Fruit fly (Drosophila melanogaster) whole organism, prepupa: ENCODE measurements around the gene a10.
A peak's percentile ranks its signal among the peaks of the same experiment; 100 is the strongest.

Experiments used
- CG10631 ChIP-seq: fragments of 200-800 bp; sonication (Bioruptor generic); optimal IDR thresholded peaks from 2 replicates; lab custom pipeline; 2016; ENCODE audit warnings: missing biosample characterization, missing genetic modification characterization
- CG11294 ChIP-seq: fragments of 200-800 bp; sonication (Bioruptor generic); IDR thresholded peaks from 2 replicates; pipeline ENCODE4 v1.3.6; 2022; ENCODE audit warnings: missing biosample characterization, missing genetic modification characterization
- CG11902 ChIP-seq: fragments of 200-800 bp; sonication (Bioruptor generic); optimal IDR thresholded peaks from 3 replicates; lab custom pipeline; 2016; ENCODE audit warnings: missing biosample characterization, missing genetic modification characterization
- CG3032 ChIP-seq: fragments of 200-800 bp; optimal IDR thresholded peaks from 2 replicates; lab custom pipeline; 2019; ENCODE audit warnings: missing biosample characterization, mild to moderate bottlenecking, missing genetic modification characterization, moderate library complexity
- CG31627 ChIP-seq: fragments of 200-800 bp; sonication (Bioruptor generic); optimal IDR thresholded peaks from 3 replicates; lab custom pipeline; 2016; ENCODE audit warnings: missing biosample characterization, missing genetic modification characterization
- CG34406 ChIP-seq: fragments of 200-800 bp; sonication (Bioruptor generic); optimal IDR thresholded peaks from 3 replicates; lab custom pipeline; 2016; ENCODE audit warnings: missing biosample characterization, missing genetic modification characterization
- CG3919 ChIP-seq: fragments of 200-800 bp; sonication (Bioruptor generic); optimal IDR thresholded peaks from 3 replicates; lab custom pipeline; 2016; ENCODE audit warnings: missing biosample characterization, missing genetic modification characterization
- CG4318 ChIP-seq: fragments of 200-800 bp; sonication (Bioruptor generic); optimal IDR thresholded peaks from 3 replicates; lab custom pipeline; 2017; ENCODE audit warnings: missing biosample characterization, mild to moderate bottlenecking, missing genetic modification characterization
- CG6163 ChIP-seq: fragments of 200-800 bp; sonication (Bioruptor generic); IDR thresholded peaks from 3 replicates; pipeline ENCODE4 v1.3.6; 2022; ENCODE audit warnings: missing biosample characterization, missing genetic modification characterization
- CG6276 ChIP-seq: fragments of 200-800 bp; sonication (Bioruptor generic); optimal IDR thresholded peaks from 2 replicates; lab custom pipeline; 2017; ENCODE audit warnings: missing biosample characterization, mild to moderate bottlenecking, missing genetic modification characterization
- CG6792 ChIP-seq: fragments of 200-800 bp; sonication (Bioruptor generic); optimal IDR thresholded peaks from 3 replicates; lab custom pipeline; 2016; ENCODE audit warnings: missing biosample characterization, missing genetic modification characterization
- CG6808 ChIP-seq: fragments of 200-800 bp; sonication (Bioruptor generic); optimal IDR thresholded peaks from 3 replicates; lab custom pipeline; 2017; ENCODE audit warnings: missing biosample characterization, missing genetic modification characterization, mild to moderate bottlenecking, moderate library complexity, missing genetic modification reagents
- CG6854 ChIP-seq: fragments of 200-800 bp; sonication (Bioruptor generic); optimal IDR thresholded peaks from 2 replicates; lab custom pipeline; 2017; ENCODE audit warnings: missing biosample characterization, mild to moderate bottlenecking, missing genetic modification characterization
- CG8119 ChIP-seq: fragments of 200-800 bp; sonication (Bioruptor generic); IDR thresholded peaks from 3 replicates; pipeline ENCODE4 v1.3.6; 2022; ENCODE audit warnings: missing biosample characterization, missing genetic modification characterization
- CG8319 ChIP-seq: fragments of 200-800 bp; sonication (Bioruptor generic); optimal IDR thresholded peaks from 3 replicates; lab custom pipeline; 2016; ENCODE audit warnings: missing biosample characterization, missing genetic modification characterization
- CG8632 ChIP-seq: fragments of 200-800 bp; sonication (Bioruptor generic); optimal IDR thresholded peaks from 3 replicates; lab custom pipeline; 2016; ENCODE audit warnings: missing biosample characterization, missing genetic modification characterization
- CG9139 ChIP-seq: fragments of 200-800 bp; sonication (Bioruptor generic); optimal IDR thresholded peaks from 3 replicates; lab custom pipeline; 2017; ENCODE audit warnings: missing biosample characterization, mild to moderate bottlenecking, missing genetic modification characterization
- Eip75B ChIP-seq: fragments of 200-800 bp; sonication (Bioruptor generic); optimal IDR thresholded peaks from 3 replicates; lab custom pipeline; 2016; ENCODE audit warnings: missing biosample characterization, missing genetic modification characterization
- Eip78C ChIP-seq: fragments of 200-800 bp; sonication (Bioruptor generic); peaks from one replicate; lab custom pipeline; 2016; ENCODE audit warnings: missing biosample characterization, missing genetic modification characterization
- Eip93F ChIP-seq: fragments of 200-800 bp; sonication (Bioruptor generic); optimal IDR thresholded peaks from 2 replicates; lab custom pipeline; 2016; ENCODE audit warnings: missing biosample characterization, mild to moderate bottlenecking, missing genetic modification characterization
- Ets21C ChIP-seq: fragments of 200-800 bp; sonication (Bioruptor generic); optimal IDR thresholded peaks from 3 replicates; lab custom pipeline; 2016; ENCODE audit warnings: missing biosample characterization, missing genetic modification characterization
- Ets96B ChIP-seq: fragments of 200-800 bp; optimal IDR thresholded peaks from 2 replicates; lab custom pipeline; 2019; ENCODE audit warnings: missing biosample characterization, mild to moderate bottlenecking, missing genetic modification characterization, moderate library complexity
- Lpt ChIP-seq: fragments of 200-800 bp; sonication (Bioruptor generic); optimal IDR thresholded peaks from 3 replicates; lab custom pipeline; 2016; ENCODE audit warnings: missing biosample characterization, missing genetic modification characterization
- Met ChIP-seq: fragments of 200-800 bp; sonication (Bioruptor generic); optimal IDR thresholded peaks from 3 replicates; lab custom pipeline; 2016; ENCODE audit warnings: missing biosample characterization, missing genetic modification characterization
- Smox ChIP-seq: fragments of 200-800 bp; sonication (Bioruptor generic); optimal IDR thresholded peaks from 3 replicates; lab custom pipeline; 2016; ENCODE audit warnings: missing biosample characterization, missing genetic modification characterization
- Sox102F ChIP-seq: fragments of 200-800 bp; sonication (Bioruptor generic); optimal IDR thresholded peaks from 2 replicates; lab custom pipeline; 2016; ENCODE audit warnings: missing biosample characterization, mild to moderate bottlenecking, missing genetic modification characterization
- Sox14 ChIP-seq: fragments of 200-800 bp; sonication (Bioruptor generic); optimal IDR thresholded peaks from 3 replicates; lab custom pipeline; 2016; ENCODE audit warnings: missing biosample characterization, missing genetic modification characterization
- achi ChIP-seq: fragments of 200-800 bp; sonication (Bioruptor generic); optimal IDR thresholded peaks from 3 replicates; lab custom pipeline; 2016; ENCODE audit warnings: missing biosample characterization, missing genetic modification characterization
- acj6 ChIP-seq: fragments of 200-800 bp; sonication (Bioruptor generic); optimal IDR thresholded peaks from 3 replicates; lab custom pipeline; 2016; ENCODE audit warnings: missing biosample characterization, missing genetic modification characterization
- dac ChIP-seq: fragments of 200-800 bp; sonication (Bioruptor generic); optimal IDR thresholded peaks from 2 replicates; lab custom pipeline; 2017; ENCODE audit warnings: missing biosample characterization, mild to moderate bottlenecking, missing genetic modification characterization
- dsx ChIP-seq: fragments of 200-800 bp; optimal IDR thresholded peaks from 3 replicates; lab custom pipeline; 2019; ENCODE audit warnings: missing biosample characterization, mild to moderate bottlenecking, missing genetic modification characterization, moderate library complexity; ENCODE audit not compliant: poor library complexity, severe bottlenecking
- eg ChIP-seq: fragments of 200-800 bp; sonication (Bioruptor generic); IDR thresholded peaks from 3 replicates; pipeline ENCODE4 v1.3.6; 2022; ENCODE audit warnings: missing biosample characterization, missing genetic modification characterization
- esn ChIP-seq: fragments of 200-800 bp; sonication (Bioruptor generic); optimal IDR thresholded peaks from 2 replicates; lab custom pipeline; 2016; ENCODE audit warnings: missing biosample characterization, mild to moderate bottlenecking, missing genetic modification characterization, moderate library complexity
- fd59A ChIP-seq: fragments of 200-800 bp; sonication (Bioruptor generic); optimal IDR thresholded peaks from 2 replicates; lab custom pipeline; 2017; ENCODE audit warnings: missing biosample characterization, mild to moderate bottlenecking, missing genetic modification characterization, missing genetic modification reagents
- fd85E ChIP-seq: fragments of 200-800 bp; sonication (Bioruptor generic); optimal IDR thresholded peaks from 3 replicates; lab custom pipeline; 2016; ENCODE audit warnings: missing biosample characterization, missing genetic modification characterization
- fkh ChIP-seq: fragments of 200-800 bp; sonication (Bioruptor generic); optimal IDR thresholded peaks from 3 replicates; lab custom pipeline; 2017; ENCODE audit warnings: missing biosample characterization, mild to moderate bottlenecking, missing genetic modification characterization, moderate library complexity
- lz ChIP-seq: fragments of 200-800 bp; sonication (Bioruptor generic); optimal IDR thresholded peaks from 3 replicates; lab custom pipeline; 2016; ENCODE audit warnings: missing biosample characterization, missing genetic modification characterization
- net ChIP-seq: fragments of 200-800 bp; sonication (Bioruptor generic); optimal IDR thresholded peaks from 3 replicates; lab custom pipeline; 2016; ENCODE audit warnings: missing biosample characterization, missing genetic modification characterization
- pdm3 ChIP-seq: fragments of 200-800 bp; sonication (Bioruptor generic); optimal IDR thresholded peaks from 3 replicates; lab custom pipeline; 2016; ENCODE audit warnings: missing biosample characterization, missing genetic modification characterization
- salr ChIP-seq, 2 experiments: fragments of 200-800 bp; sonication (Bioruptor generic); optimal IDR thresholded peaks; 3 replicates each; lab custom pipeline; 2016 to 2018; ENCODE audit warnings: missing biosample characterization in 2 of 2, missing genetic modification characterization in 2 of 2, mild to moderate bottlenecking in 1 of 2
- spab ChIP-seq: fragments of 200-800 bp; sonication (Bioruptor generic); optimal IDR thresholded peaks from 2 replicates; lab custom pipeline; 2017; ENCODE audit warnings: missing biosample characterization, mild to moderate bottlenecking, missing genetic modification characterization, missing genetic modification reagents
- svp ChIP-seq: fragments of 200-800 bp; sonication (Bioruptor generic); peaks from one replicate; lab custom pipeline; 2016; ENCODE audit warnings: missing biosample characterization, missing genetic modification characterization
- topi ChIP-seq: fragments of 200-800 bp; sonication (Bioruptor generic); optimal IDR thresholded peaks from 3 replicates; lab custom pipeline; 2016; ENCODE audit warnings: missing biosample characterization, missing genetic modification characterization
- vri ChIP-seq: fragments of 200-800 bp; sonication (Bioruptor generic); optimal IDR thresholded peaks from 3 replicates; lab custom pipeline; 2016; ENCODE audit warnings: missing biosample characterization, mild to moderate bottlenecking, missing genetic modification characterization

Gene a10

dm6 chr3L:16978406-16978805 lies 45.1 kb downstream of the a10 start:
- TF ChIP-seq Eip75B (GFP tag; lab: Kevin White, UChicago) = no peak
- TF ChIP-seq Eip93F (GFP tag; lab: Kevin White, UChicago) = no peak
- TF ChIP-seq CG3032 (tag; lab: Kevin White, UChicago) = no peak
- no peak for TF ChIP-seq acj6 (GFP tag; lab: Kevin White, UChicago)
- TF ChIP-seq esn = no peak
- TF ChIP-seq CG6792 = no peak
- no peak for TF ChIP-seq CG8119 (GFP tag; lab: Robert Waterston, UW)
- no peak for TF ChIP-seq CG11902 (GFP tag; lab: Kevin White, UChicago)
- no peak for TF ChIP-seq Ets21C (GFP tag; lab: Kevin White, UChicago)
- no peak for TF ChIP-seq Met (GFP tag; lab: Kevin White, UChicago)
- TF ChIP-seq CG10631 = no peak
- TF ChIP-seq Lpt (GFP tag; lab: Kevin White, UChicago) = no peak
- no peak for TF ChIP-seq CG3919 (GFP tag; lab: Kevin White, UChicago)

- TF ChIP-seq eg (no peak), CG8632 (no peak), spab (GFP tag; lab: Kevin White, UChicago) (no peak), achi (GFP tag; lab: Kevin White, UChicago) (no peak), CG6854 (no peak), Met (GFP tag; lab: Kevin White, UChicago) (no peak), CG11902 (GFP tag; lab: Kevin White, UChicago) (no peak), CG9139 (GFP tag; lab: Kevin White, UChicago) (no peak), Ets96B (tag; lab: Kevin White, UChicago) (no peak), Eip93F (GFP tag; lab: Kevin White, UChicago) (no peak), dac (GFP tag; lab: Kevin White, UChicago) (no peak), fd85E (GFP tag; lab: Kevin White, UChicago) (no peak), CG11294 (GFP tag; lab: Robert Waterston, UW) (no peak), Sox14 (GFP tag; lab: Kevin White, UChicago) (no peak), CG31627 (GFP tag; lab: Kevin White, UChicago) (no peak), CG3032 (tag; lab: Kevin White, UChicago) (no peak), CG6808 (GFP tag; lab: Kevin White, UChicago) (no peak), CG6163 (GFP tag; lab: Robert Waterston, UW) (no peak), Smox (GFP tag; lab: Kevin White, UChicago) (no peak), svp (GFP tag; lab: Kevin White, UChicago) (no peak)
These were observed 46.2 kb downstream of the a10 start for dm6 chr3L:16977311-16977710.

dm6 chr3L:16975638-16976528 lies 47.7 kb downstream of the a10 start:
- TF ChIP-seq Ets96B (tag; lab: Kevin White, UChicago) (peak; percentile 62), CG6854 (no peak), CG6792 (peak; percentile 63), CG4318 (GFP tag; lab: Kevin White, UChicago) (peak; percentile 73), fd59A (GFP tag; lab: Kevin White, UChicago) (peak; percentile 77), salr (GFP tag; optimal IDR thresholded peaks at IDR 0.05; lab: Kevin White, UChicago) (peak; percentile 10 to 90), fkh (no peak), Ets21C (GFP tag; lab: Kevin White, UChicago) (peak; percentile 66), net (GFP tag; lab: Kevin White, UChicago) (peak; percentile 75), CG6276 (GFP tag; lab: Kevin White, UChicago) (peak; percentile 62), Eip93F (GFP tag; lab: Kevin White, UChicago) (no peak), CG6808 (GFP tag; lab: Kevin White, UChicago) (peak; percentile 86), Sox102F (GFP tag; lab: Kevin White, UChicago) (peak; percentile 62), CG8119 (GFP tag; lab: Robert Waterston, UW) (peak; percentile 58; the same call in 1 of the 3 replicates), spab (GFP tag; lab: Kevin White, UChicago) (peak; percentile 70), CG9139 (GFP tag; lab: Kevin White, UChicago) (no peak), Eip78C (peak; percentile 96), topi (GFP tag; lab: Kevin White, UChicago) (peak; percentile 84), lz (peak; percentile 77), vri (GFP tag; lab: Kevin White, UChicago) (peak; percentile 28), dsx (GFP tag; lab: Kevin White, UChicago) (peak; percentile 4), Lpt (GFP tag; lab: Kevin White, UChicago) (peak; percentile 32), CG8319 (GFP tag; lab: Kevin White, UChicago) (no peak), pdm3 (GFP tag; lab: Kevin White, UChicago) (peak; percentile 71), CG11294 (GFP tag; lab: Robert Waterston, UW) (peak; percentile 20; the same call in 1 of the 2 replicates), Met (GFP tag; lab: Kevin White, UChicago) (peak; percentile 87), CG34406 (GFP tag; lab: Kevin White, UChicago) (peak; percentile 57)
